Fruit fly (Drosophila melanogaster) whole organism, pupa: ENCODE measurements around the gene CG46513.
"Not testable (repeated sequence)": the region's sequence is repeated elsewhere in the genome, so short reads cannot be mapped to it uniquely, and the experiment has no call there.

ENCODE experiments used
- CG10348 ChIP-seq: fragments of 200-800 bp; sonication (Bioruptor generic); IDR thresholded peaks from 2 replicates; pipeline ENCODE4 v1.3.6; 2022; ENCODE audit warnings: missing biosample characterization, missing genetic modification characterization
- CG12605 ChIP-seq: fragments of 200-800 bp; sonication (Bioruptor generic); IDR thresholded peaks from 2 replicates; pipeline ENCODE4 v1.3.6; 2022; ENCODE audit warnings: missing biosample characterization, missing genetic modification characterization
- CG13204 ChIP-seq: fragments of 200-800 bp; sonication (Bioruptor generic); optimal IDR thresholded peaks from 2 replicates; lab custom pipeline; 2018; ENCODE audit warnings: missing biosample characterization, mild to moderate bottlenecking, missing genetic modification characterization, moderate library complexity
- CG14655 ChIP-seq: fragments of 200-800 bp; sonication (Bioruptor generic); optimal IDR thresholded peaks from 3 replicates; lab custom pipeline; 2017; ENCODE audit warnings: mild to moderate bottlenecking, missing biosample characterization, missing genetic modification reagents, missing genetic modification characterization
- CG15710 ChIP-seq: fragments of 200-800 bp; sonication (Bioruptor generic); optimal IDR thresholded peaks from 2 replicates; lab custom pipeline; 2018; ENCODE audit warnings: missing biosample characterization, mild to moderate bottlenecking, missing genetic modification characterization, moderate library complexity
- CG17806 ChIP-seq: fragments of 200-800 bp; sonication (Bioruptor generic); optimal IDR thresholded peaks from 2 replicates; lab custom pipeline; 2018; ENCODE audit warnings: missing biosample characterization, mild to moderate bottlenecking, missing genetic modification characterization, moderate library complexity
- CG32121 ChIP-seq: fragments of 200-800 bp; sonication (Bioruptor generic); IDR thresholded peaks from 2 replicates; pipeline ENCODE4 v1.3.6; 2022; ENCODE audit warnings: missing biosample characterization, missing genetic modification characterization
- CG34367 ChIP-seq: fragments of 200-800 bp; sonication (Bioruptor generic); optimal IDR thresholded peaks from 2 replicates; lab custom pipeline; 2018; ENCODE audit warnings: missing biosample characterization, mild to moderate bottlenecking, missing genetic modification characterization
- CG4496 ChIP-seq: fragments of 200-800 bp; sonication (Bioruptor generic); IDR thresholded peaks from 3 replicates; pipeline ENCODE4 v1.3.6; 2022; ENCODE audit warnings: missing biosample characterization, missing genetic modification characterization
- CG8159 ChIP-seq: fragments of 200-800 bp; sonication (Bioruptor generic); optimal IDR thresholded peaks from 3 replicates; lab custom pipeline; 2018; ENCODE audit warnings: missing biosample characterization, mild to moderate bottlenecking, missing genetic modification characterization, moderate library complexity
- CG8301 ChIP-seq: fragments of 200-800 bp; sonication (Bioruptor generic); optimal IDR thresholded peaks from 2 replicates; lab custom pipeline; 2018; ENCODE audit warnings: missing biosample characterization, mild to moderate bottlenecking, missing genetic modification characterization
- CG9948 ChIP-seq: fragments of 200-800 bp; sonication (Bioruptor generic); optimal IDR thresholded peaks from 2 replicates; lab custom pipeline; 2018; ENCODE audit warnings: missing biosample characterization, mild to moderate bottlenecking, missing genetic modification characterization, moderate library complexity
- Ets98B ChIP-seq: fragments of 200-800 bp; sonication (Bioruptor generic); IDR thresholded peaks from 2 replicates; pipeline ENCODE4 v1.3.6; 2022; ENCODE audit warnings: missing biosample characterization, missing genetic modification characterization
- Pif1A ChIP-seq: fragments of 200-800 bp; sonication (Bioruptor generic); optimal IDR thresholded peaks from 3 replicates; lab custom pipeline; 2016; ENCODE audit warnings: missing biosample characterization, missing genetic modification characterization
- Snoo ChIP-seq: fragments of 200-800 bp; sonication (Bioruptor generic); optimal IDR thresholded peaks from 3 replicates; lab custom pipeline; 2017; ENCODE audit warnings: missing biosample characterization, mild to moderate bottlenecking, missing genetic modification characterization, inconsistent platforms
- gl ChIP-seq: fragments of 200-800 bp; sonication (Bioruptor generic); optimal IDR thresholded peaks from 2 replicates; lab custom pipeline; 2018; ENCODE audit warnings: missing biosample characterization, mild to moderate bottlenecking, missing genetic modification characterization

The CG46513 gene

dm6 chrX:22187070-22187469 is 5.0 kb upstream of the CG46513 start, which contains the start of gene CG46512:
CG46512 (plus strand) TSS chrX:22187370.
- not testable (repeated sequence) for TF ChIP-seq CG4496 (GFP tag; lab: Robert Waterston, UW); Snoo (tag; lab: Kevin White, UChicago); CG14655
- TF ChIP-seq, all 21 proteins: peak for 0; not testable (repeated sequence) for 21

dm6 chrX:22196874-22197273 is 4.8 kb downstream of the CG46513 start, which contains the start of gene CG46514:
CG46514 (plus strand) TSS chrX:22197174.
- not testable (repeated sequence) for TF ChIP-seq CG14655; CG17806 (tag; lab: Kevin White, UChicago); Snoo (tag; lab: Kevin White, UChicago)

- TF ChIP-seq Pif1A (GFP tag; lab: Kevin White, UChicago); CG17806 (tag; lab: Kevin White, UChicago); gl (tag; lab: Kevin White, UChicago): not testable (repeated sequence)
Observed at dm6 chrX:22201883-22202282, 9.8 kb downstream of the CG46513 start, which contains the start of gene CG46515. CG46515 (plus strand) TSS chrX:22202183.

dm6 chrX:22212028-22212427 is 20.0 kb downstream of the CG46513 start, which contains the start of gene CG46516:
CG46516 (plus strand) TSS chrX:22212328.
- TF ChIP-seq CG32121; Ets98B; gl (tag; lab: Kevin White, UChicago): not testable (repeated sequence)

dm6 chrX:22217079-22217478 is 25.0 kb downstream of the CG46513 start, which contains the start of gene CG46517:
CG46517 (plus strand) TSS chrX:22217379.
- TF ChIP-seq CG13204 (GFP tag; lab: Kevin White, UChicago); CG15710 (tag; lab: Kevin White, UChicago); CG12605: not testable (repeated sequence)

dm6 chrX:22226273-22226672 is 34.2 kb downstream of the CG46513 start, which contains the start of gene CG46518:
CG46518 (plus strand) TSS chrX:22226573.
- not testable (repeated sequence) for TF ChIP-seq CG8159 (tag; lab: Kevin White, UChicago); CG9948 (tag; lab: Kevin White, UChicago); CG12605

- TF ChIP-seq Ets98B; CG34367 (tag; lab: Kevin White, UChicago); CG15710 (tag; lab: Kevin White, UChicago): not testable (repeated sequence)
- TF ChIP-seq, all 21 proteins: peak for 0; not testable (repeated sequence) for 21
Observed at dm6 chrX:22231270-22231669, 39.2 kb downstream of the CG46513 start, which contains the start of gene CG46519. CG46519 (plus strand) TSS chrX:22231570.

dm6 chrX:22236265-22236664 is 44.2 kb downstream of the CG46513 start, which contains the start of gene CG46520:
CG46520 (plus strand) TSS chrX:22236565.
- TF ChIP-seq Snoo (tag; lab: Kevin White, UChicago); CG8159 (tag; lab: Kevin White, UChicago); CG10348 (GFP tag; lab: Robert Waterston, UW): not testable (repeated sequence)
- TF ChIP-seq, all 21 proteins: peak for 0; not testable (repeated sequence) for 21

- TF ChIP-seq CG8301 (tag; lab: Kevin White, UChicago); CG15710 (tag; lab: Kevin White, UChicago); CG14655: not testable (repeated sequence)
Observed at dm6 chrX:22241272-22241671, 49.2 kb downstream of the CG46513 start, which contains the start of gene CG46521. CG46521 (plus strand) TSS chrX:22241572.
